Worm (Caenorhabditis elegans) whole organism, midembryonic: ENCODE data around the gene molo-1.

Source experiments
- T22C8.4 ChIP-seq: fragments of 200-800 bp; sonication (Bioruptor generic); IDR thresholded peaks from 2 replicates; pipeline ENCODE4 v1.3.6; 2022; ENCODE audit warnings: missing genetic modification characterization, missing compliant biosample characterization
- cog-1 ChIP-seq: sonication (generic microtip); optimal IDR thresholded peaks from 2 replicates; lab custom pipeline; 2016; ENCODE audit warnings: missing genetic modification characterization, missing compliant biosample characterization
- flt-1 ChIP-seq: fragments of 200-800 bp; sonication (Bioruptor generic); IDR thresholded peaks from 2 replicates; pipeline ENCODE4 v1.3.6; 2022; ENCODE audit warnings: missing genetic modification characterization, missing compliant biosample characterization
- klf-2 ChIP-seq: fragments of 200-800 bp; sonication (Bioruptor generic); conservative IDR thresholded peaks from 2 replicates; pipeline ENCODE4 v1.3.6; 2022; ENCODE audit warnings: missing genetic modification reagents, missing genetic modification characterization, missing compliant biosample characterization
- med-1 ChIP-seq: sonication (generic microtip); optimal IDR thresholded peaks from 2 replicates; lab custom pipeline; 2017; ENCODE audit warnings: missing genetic modification characterization, mild to moderate bottlenecking, missing compliant biosample characterization, antibody characterized with exemption, missing genetic modification reagents; ENCODE audit not compliant: insufficient read depth
- ref-1 ChIP-seq: fragments of 200-800 bp; sonication (Bioruptor generic); conservative IDR thresholded peaks from 2 replicates; pipeline ENCODE4 v1.3.6; 2022; ENCODE audit warnings: missing genetic modification reagents, missing genetic modification characterization, missing compliant biosample characterization
- tab-1 ChIP-seq: fragments of 200-800 bp; sonication (Bioruptor generic); IDR thresholded peaks from 2 replicates; pipeline ENCODE4 v1.3.6; 2022; ENCODE audit warnings: missing genetic modification characterization, missing compliant biosample characterization
- ztf-23 ChIP-seq: fragments of 200-800 bp; sonication (Bioruptor generic); IDR thresholded peaks from 2 replicates; pipeline ENCODE4 v1.3.6; 2022; ENCODE audit warnings: missing genetic modification reagents, missing genetic modification characterization, missing compliant biosample characterization
- ztf-29 ChIP-seq: fragments of 200-800 bp; sonication (Bioruptor generic); IDR thresholded peaks from 2 replicates; pipeline ENCODE4 v1.3.6; 2022; ENCODE audit warnings: missing genetic modification reagents, missing genetic modification characterization, missing compliant biosample characterization

Gene molo-1

ce11 chrIII:5573694-5574093 is at the start of gene molo-1:
TSS of gene molo-1 (plus strand) at chrIII:5573994.
- no peak for TF ChIP-seq ref-1 (GFP tag; lab: Robert Waterston, UW)
- no peak for TF ChIP-seq med-1 (GFP tag; lab: Kevin White, UChicago)
- no peak for TF ChIP-seq T22C8.4 (GFP tag; lab: Robert Waterston, UW)
- no peak for TF ChIP-seq ztf-29 (GFP tag; lab: Robert Waterston, UW)
- no peak for TF ChIP-seq ztf-23 (GFP tag; lab: Robert Waterston, UW)
- no peak for TF ChIP-seq cog-1 (tag; lab: Kevin White, UChicago)
- TF ChIP-seq tab-1 (GFP tag; lab: Robert Waterston, UW): no peak
- no peak for TF ChIP-seq flt-1 (GFP tag; lab: Robert Waterston, UW)
- TF ChIP-seq klf-2 (GFP tag; lab: Robert Waterston, UW): no peak

- no peak for TF ChIP-seq ztf-23 (GFP tag; lab: Robert Waterston, UW)
- TF ChIP-seq ref-1 (GFP tag; lab: Robert Waterston, UW): no peak
- no peak for TF ChIP-seq tab-1 (GFP tag; lab: Robert Waterston, UW)
- TF ChIP-seq cog-1 (tag; lab: Kevin White, UChicago): no peak
- no peak for TF ChIP-seq flt-1 (GFP tag; lab: Robert Waterston, UW)
These were observed 47.8 kb upstream of the molo-1 start, which contains the start of gene dex-1 for ce11 chrIII:5525973-5526372. TSS of gene dex-1 (plus strand) at chrIII:5526104.

- TF ChIP-seq tab-1 (GFP tag; lab: Robert Waterston, UW) (no peak), ztf-23 (GFP tag; lab: Robert Waterston, UW) (no peak), ref-1 (GFP tag; lab: Robert Waterston, UW) (no peak), med-1 (GFP tag; lab: Kevin White, UChicago) (no peak), ztf-29 (GFP tag; lab: Robert Waterston, UW) (no peak), T22C8.4 (GFP tag; lab: Robert Waterston, UW) (no peak), klf-2 (GFP tag; lab: Robert Waterston, UW) (no peak), flt-1 (GFP tag; lab: Robert Waterston, UW) (no peak), cog-1 (tag; lab: Kevin White, UChicago) (no peak)
These were observed 32.0 kb upstream of the molo-1 start for ce11 chrIII:5541777-5542176.

- TF ChIP-seq ref-1 (GFP tag; lab: Robert Waterston, UW) (no peak), ztf-23 (GFP tag; lab: Robert Waterston, UW) (no peak), klf-2 (GFP tag; lab: Robert Waterston, UW) (no peak), med-1 (GFP tag; lab: Kevin White, UChicago) (no peak), cog-1 (tag; lab: Kevin White, UChicago) (no peak), tab-1 (GFP tag; lab: Robert Waterston, UW) (no peak), flt-1 (GFP tag; lab: Robert Waterston, UW) (no peak), ztf-29 (GFP tag; lab: Robert Waterston, UW) (no peak), T22C8.4 (GFP tag; lab: Robert Waterston, UW) (no peak)
These were observed 30.7 kb upstream of the molo-1 start, which contains the start of gene D1044.6 for ce11 chrIII:5543050-5543449. TSS of gene D1044.6 (minus strand) at chrIII:5543177.

ce11 chrIII:5543727-5544345 is 30.0 kb upstream of the molo-1 start, which contains the start of gene D1044.1:
TSS of gene D1044.1 (plus strand) at chrIII:5544295.
- TF ChIP-seq cog-1 (tag; lab: Kevin White, UChicago) (no peak), ztf-29 (GFP tag; lab: Robert Waterston, UW) (no peak), ref-1 (GFP tag; lab: Robert Waterston, UW) (no peak), T22C8.4 (GFP tag; lab: Robert Waterston, UW) (no peak), flt-1 (GFP tag; lab: Robert Waterston, UW) (no peak), ztf-23 (GFP tag; lab: Robert Waterston, UW) (no peak), klf-2 (GFP tag; lab: Robert Waterston, UW) (no peak), tab-1 (GFP tag; lab: Robert Waterston, UW) (no peak), med-1 (GFP tag; lab: Kevin White, UChicago) (no peak)

- TF ChIP-seq klf-2 (GFP tag; lab: Robert Waterston, UW) (no peak), T22C8.4 (GFP tag; lab: Robert Waterston, UW) (no peak), flt-1 (GFP tag; lab: Robert Waterston, UW) (no peak), ref-1 (GFP tag; lab: Robert Waterston, UW) (no peak), ztf-23 (GFP tag; lab: Robert Waterston, UW) (no peak), med-1 (GFP tag; lab: Kevin White, UChicago) (no peak), cog-1 (tag; lab: Kevin White, UChicago) (no peak)
These were observed 27.5 kb upstream of the molo-1 start for ce11 chrIII:5546309-5546708.

- no peak for TF ChIP-seq cog-1 (tag; lab: Kevin White, UChicago)
- no peak for TF ChIP-seq tab-1 (GFP tag; lab: Robert Waterston, UW)
- TF ChIP-seq ref-1 (GFP tag; lab: Robert Waterston, UW): no peak
- TF ChIP-seq ztf-23 (GFP tag; lab: Robert Waterston, UW): no peak
- no peak for TF ChIP-seq T22C8.4 (GFP tag; lab: Robert Waterston, UW)
- no peak for TF ChIP-seq med-1 (GFP tag; lab: Kevin White, UChicago)
- no peak for TF ChIP-seq ztf-29 (GFP tag; lab: Robert Waterston, UW)
- TF ChIP-seq flt-1 (GFP tag; lab: Robert Waterston, UW): no peak
- TF ChIP-seq klf-2 (GFP tag; lab: Robert Waterston, UW): no peak
These were observed 27.1 kb upstream of the molo-1 start, which contains the start of gene F09F7.5 for ce11 chrIII:5546730-5547129. TSS of gene F09F7.5 (plus strand) at chrIII:5546987.

- TF ChIP-seq klf-2 (GFP tag; lab: Robert Waterston, UW) (no peak), tab-1 (GFP tag; lab: Robert Waterston, UW) (no peak), cog-1 (tag; lab: Kevin White, UChicago) (no peak)
These were observed 23.6 kb upstream of the molo-1 start for ce11 chrIII:5550193-5550592.

ce11 chrIII:5550844-5551243 is 22.9 kb upstream of the molo-1 start:
- TF ChIP-seq tab-1 (GFP tag; lab: Robert Waterston, UW) (no peak), ref-1 (GFP tag; lab: Robert Waterston, UW) (no peak), med-1 (GFP tag; lab: Kevin White, UChicago) (no peak), T22C8.4 (GFP tag; lab: Robert Waterston, UW) (no peak)
